Worm (Caenorhabditis elegans) whole organism, L3 larva: ENCODE results near the gene dtmk-1.
A peak's percentile ranks its signal among the peaks of the same experiment; 100 is the strongest.

Experiments
- R02D3.7 ChIP-seq: fragments of 150-350 bp; optimal IDR thresholded peaks from 2 replicates; lab custom pipeline; 2014; ENCODE audit warnings: missing biosample characterization, missing genetic modification characterization
- ZK546.5 ChIP-seq: sonication (generic microtip); optimal IDR thresholded peaks from 2 replicates; lab custom pipeline; 2017; ENCODE audit warnings: missing biosample characterization, missing genetic modification characterization
- aly-2 ChIP-seq: fragments of 150-350 bp; optimal IDR thresholded peaks from 2 replicates; lab custom pipeline; 2014; ENCODE audit warnings: missing biosample characterization, missing genetic modification characterization
- ama-1 ChIP-seq: fragments of 150-350 bp; optimal IDR thresholded peaks from 2 replicates; lab custom pipeline; 2018
- ceh-16 ChIP-seq: sonication (generic microtip); optimal IDR thresholded peaks from 2 replicates; lab custom pipeline; 2017; ENCODE audit warnings: missing biosample characterization, missing genetic modification characterization
- ceh-28 ChIP-seq: fragments of 150-350 bp; optimal IDR thresholded peaks from 2 replicates; lab custom pipeline; 2014; ENCODE audit warnings: missing biosample characterization, missing genetic modification reagents, missing genetic modification characterization
- ceh-82 ChIP-seq: fragments of 150-350 bp; optimal IDR thresholded peaks from 2 replicates; lab custom pipeline; 2014; ENCODE audit warnings: missing biosample characterization, missing genetic modification characterization
- ceh-9 ChIP-seq: sonication (generic microtip); optimal IDR thresholded peaks from 2 replicates; lab custom pipeline; 2018; ENCODE audit warnings: missing biosample characterization, missing genetic modification characterization
- egl-27 ChIP-seq: sonication (generic microtip); optimal IDR thresholded peaks from 4 replicates; lab custom pipeline; 2017; ENCODE audit warnings: missing biosample characterization, missing genetic modification reagents, missing genetic modification characterization
- elt-1 ChIP-seq: fragments of 150-350 bp; optimal IDR thresholded peaks from 2 replicates; lab custom pipeline; 2014; ENCODE audit warnings: missing biosample characterization, missing genetic modification characterization
- elt-2 ChIP-seq: sonication (generic microtip); optimal IDR thresholded peaks from 2 replicates; lab custom pipeline; 2016; ENCODE audit warnings: missing genetic modification reagents, mild to moderate bottlenecking, missing genetic modification characterization, missing compliant biosample characterization
- elt-3 ChIP-seq, 3 experiments: fragments of 150-350 bp in 1 of 3; sonication (generic microtip) in 2 of 3; optimal IDR thresholded peaks; 2 replicates in 2 of 3; 4 replicates in 1 of 3; lab custom pipeline; 2014 to 2017; ENCODE audit warnings: missing biosample characterization in 3 of 3, missing genetic modification characterization in 3 of 3
- eor-1 ChIP-seq, 2 experiments: fragments of 150-350 bp; optimal IDR thresholded peaks; 2 replicates each; lab custom pipeline; 2014 to 2018; ENCODE audit warnings: missing biosample characterization in 2 of 2, missing genetic modification characterization in 2 of 2
- fkh-10 ChIP-seq: sonication (generic microtip); optimal IDR thresholded peaks from 2 replicates; lab custom pipeline; 2017; ENCODE audit warnings: missing biosample characterization, missing genetic modification reagents, missing genetic modification characterization
- fkh-2 ChIP-seq: fragments of 150-350 bp; optimal IDR thresholded peaks from 2 replicates; lab custom pipeline; 2014; ENCODE audit warnings: missing biosample characterization, missing genetic modification reagents, missing genetic modification characterization
- hmg-11 ChIP-seq: sonication (generic microtip); optimal IDR thresholded peaks from 2 replicates; lab custom pipeline; 2016; ENCODE audit warnings: missing genetic modification characterization, missing compliant biosample characterization
- jun-1 ChIP-seq: fragments of 150-350 bp; optimal IDR thresholded peaks from 2 replicates; lab custom pipeline; 2014; ENCODE audit warnings: missing biosample characterization, missing genetic modification reagents, missing genetic modification characterization
- lin-15B ChIP-seq: fragments of 150-350 bp; optimal IDR thresholded peaks from 2 replicates; lab custom pipeline; 2014; ENCODE audit warnings: missing biosample characterization, missing genetic modification characterization
- lin-39 ChIP-seq: fragments of 150-350 bp; optimal IDR thresholded peaks from 2 replicates; lab custom pipeline; 2018; ENCODE audit warnings: missing biosample characterization, missing genetic modification reagents, missing genetic modification characterization
- lsy-12 ChIP-seq: sonication (generic microtip); optimal IDR thresholded peaks from 2 replicates; lab custom pipeline; 2016; ENCODE audit warnings: mild to moderate bottlenecking, missing genetic modification characterization, missing compliant biosample characterization
- mdl-1 ChIP-seq: fragments of 150-350 bp; optimal IDR thresholded peaks from 2 replicates; lab custom pipeline; 2014; ENCODE audit warnings: missing biosample characterization, missing genetic modification characterization
- nfya-1 ChIP-seq: sonication (generic microtip); optimal IDR thresholded peaks from 2 replicates; lab custom pipeline; 2017; ENCODE audit warnings: missing genetic modification characterization, mild to moderate bottlenecking, missing compliant biosample characterization, antibody characterized with exemption, moderate library complexity; ENCODE audit not compliant: insufficient read depth
- nhr-12 ChIP-seq: fragments of 150-350 bp; optimal IDR thresholded peaks from 2 replicates; lab custom pipeline; 2014; ENCODE audit warnings: missing biosample characterization, missing genetic modification characterization
- nhr-23 ChIP-seq: fragments of 150-350 bp; optimal IDR thresholded peaks from 2 replicates; lab custom pipeline; 2014; ENCODE audit warnings: missing biosample characterization, missing genetic modification reagents, missing genetic modification characterization
- nhr-25 ChIP-seq: sonication (generic microtip); optimal IDR thresholded peaks from 2 replicates; lab custom pipeline; 2017; ENCODE audit warnings: missing biosample characterization, missing genetic modification characterization
- nhr-28 ChIP-seq: fragments of 150-350 bp; optimal IDR thresholded peaks from 2 replicates; lab custom pipeline; 2014; ENCODE audit warnings: missing biosample characterization, missing genetic modification characterization
- nhr-43 ChIP-seq: sonication (generic microtip); optimal IDR thresholded peaks from 2 replicates; lab custom pipeline; 2016; ENCODE audit warnings: mild to moderate bottlenecking, missing genetic modification characterization, missing compliant biosample characterization; ENCODE audit not compliant: poor library complexity, severe bottlenecking
- nhr-67 ChIP-seq: fragments of 150-350 bp; optimal IDR thresholded peaks from 2 replicates; lab custom pipeline; 2014; ENCODE audit warnings: missing biosample characterization, missing genetic modification characterization
- nhr-76 ChIP-seq: fragments of 150-350 bp; sonication (generic microtip); optimal IDR thresholded peaks from 5 replicates; lab custom pipeline; 2014; ENCODE audit warnings: missing biosample characterization, missing genetic modification characterization
- nhr-77 ChIP-seq: fragments of 150-350 bp; optimal IDR thresholded peaks from 2 replicates; lab custom pipeline; 2014; ENCODE audit warnings: missing biosample characterization, missing genetic modification characterization
- pha-4 ChIP-seq: fragments of 150-350 bp; optimal IDR thresholded peaks from 2 replicates; lab custom pipeline; 2014; ENCODE audit warnings: missing biosample characterization, missing genetic modification reagents, missing genetic modification characterization
- pqm-1 ChIP-seq: fragments of 150-350 bp; optimal IDR thresholded peaks from 2 replicates; lab custom pipeline; 2017; ENCODE audit warnings: missing biosample characterization, missing genetic modification characterization, inconsistent platforms
- sea-2 ChIP-seq: fragments of 150-350 bp; sonication (generic microtip); optimal IDR thresholded peaks from 4 replicates; lab custom pipeline; 2014; ENCODE audit warnings: missing biosample characterization, missing genetic modification reagents, missing genetic modification characterization
- skn-1 ChIP-seq: fragments of 150-350 bp; optimal IDR thresholded peaks from 2 replicates; lab custom pipeline; 2014; ENCODE audit warnings: missing biosample characterization, missing genetic modification characterization
- snpc-4 ChIP-seq: fragments of 150-350 bp; optimal IDR thresholded peaks from 2 replicates; lab custom pipeline; 2014; ENCODE audit warnings: missing biosample characterization, missing genetic modification characterization
- tbx-2 ChIP-seq: sonication (generic microtip); optimal IDR thresholded peaks from 2 replicates; lab custom pipeline; 2016; ENCODE audit warnings: mild to moderate bottlenecking, missing genetic modification characterization, missing compliant biosample characterization
- unc-62 ChIP-seq: fragments of 150-350 bp; sonication (generic microtip); optimal IDR thresholded peaks from 4 replicates; lab custom pipeline; 2014; ENCODE audit warnings: missing biosample characterization, missing genetic modification reagents, missing genetic modification characterization
- zag-1 ChIP-seq: fragments of 150-350 bp; optimal IDR thresholded peaks from 2 replicates; lab custom pipeline; 2014; ENCODE audit warnings: missing biosample characterization, missing genetic modification characterization
- ztf-4 ChIP-seq: fragments of 150-350 bp; optimal IDR thresholded peaks from 2 replicates; lab custom pipeline; 2014; ENCODE audit warnings: missing biosample characterization, missing genetic modification characterization

Gene dtmk-1

DNA sequence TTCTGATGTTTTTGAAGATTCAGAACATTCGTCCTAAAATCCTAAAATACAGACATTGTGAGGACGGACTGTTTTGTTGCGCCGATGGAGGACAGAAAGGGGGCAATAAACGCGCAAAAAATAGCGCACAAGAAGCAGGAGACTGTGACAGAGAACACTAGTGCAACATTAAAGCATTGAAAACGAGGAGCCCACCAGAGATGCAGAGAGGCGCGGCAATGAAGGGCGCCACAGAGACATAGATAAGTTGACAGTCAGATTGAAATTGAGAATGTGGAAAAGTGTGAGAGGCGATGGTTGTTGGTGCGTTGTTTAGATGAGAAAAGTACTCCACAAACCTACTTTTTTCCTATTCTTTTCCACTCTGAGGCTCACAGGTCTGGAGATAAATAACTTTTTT lies 8.1 kb upstream of the dtmk-1 start, which contains the start of gene aakg-5 (continued):
- TF ChIP-seq lin-15B (tag; lab: Kevin White, UChicago) = peak; percentile 63
- no peak for TF ChIP-seq eor-1 (tag; optimal IDR thresholded peaks at IDR 0.05; lab: Kevin White, UChicago)
- peak; percentile 89 for TF ChIP-seq nhr-25 (tag; lab: Kevin White, UChicago)
- TF ChIP-seq sea-2 (GFP tag; lab: Kevin White, UChicago) = no peak
- no peak for TF ChIP-seq nhr-77 (tag; lab: Kevin White, UChicago)
- TF ChIP-seq fkh-10 = no peak
- no peak for TF ChIP-seq fkh-2

DNA sequence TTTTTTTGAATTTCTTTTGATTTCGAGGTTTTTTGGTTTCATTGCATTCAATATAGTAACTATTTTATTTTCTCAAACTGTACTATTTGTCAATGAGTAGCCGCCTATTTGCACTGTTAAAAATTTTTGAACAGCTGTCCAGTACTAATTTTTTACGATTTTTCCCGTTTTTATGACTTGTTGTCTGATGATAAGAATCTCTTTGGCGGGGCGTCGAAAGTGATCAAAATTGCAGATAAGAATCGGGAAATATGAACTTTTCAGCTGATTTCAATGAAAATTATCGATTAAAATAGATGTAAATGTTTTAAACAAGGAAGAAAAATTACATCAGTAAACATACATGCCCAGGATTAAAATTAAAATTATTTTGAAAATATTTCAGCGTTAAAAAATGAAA lies 7.3 kb upstream of the dtmk-1 start:
- TF ChIP-seq lsy-12 (tag; lab: Kevin White, UChicago) = no peak
- no peak for TF ChIP-seq mdl-1 (tag; lab: Kevin White, UChicago)
- TF ChIP-seq pha-4 (tag; lab: Kevin White, UChicago) = peak; percentile 43
- TF ChIP-seq ceh-82 (tag; lab: Kevin White, UChicago) = no peak
- TF ChIP-seq nfya-1 (tag; lab: Kevin White, UChicago) = no peak
- TF ChIP-seq R02D3.7 (tag; lab: Kevin White, UChicago) = no peak
- no peak for TF ChIP-seq elt-3 (tag; optimal IDR thresholded peaks at IDR 0.05; lab: Kevin White, UChicago)
- TF ChIP-seq ceh-28 (tag; lab: Kevin White, UChicago) = peak; percentile 48
- no peak for TF ChIP-seq tbx-2
- no peak for TF ChIP-seq nhr-76 (tag; lab: Kevin White, UChicago)
- no peak for TF ChIP-seq egl-27 (tag; lab: Kevin White, UChicago)
- peak; percentile 80 for TF ChIP-seq elt-1
- no peak for TF ChIP-seq jun-1 (tag; lab: Kevin White, UChicago)
- no peak for TF ChIP-seq fkh-10
- no peak for TF ChIP-seq skn-1 (tag; lab: Kevin White, UChicago)
- TF ChIP-seq pqm-1 (tag; lab: Kevin White, UChicago) = peak; percentile 82
- no peak for TF ChIP-seq zag-1
- TF ChIP-seq elt-2 (tag; lab: Kevin White, UChicago) = peak; percentile 89

DNA sequence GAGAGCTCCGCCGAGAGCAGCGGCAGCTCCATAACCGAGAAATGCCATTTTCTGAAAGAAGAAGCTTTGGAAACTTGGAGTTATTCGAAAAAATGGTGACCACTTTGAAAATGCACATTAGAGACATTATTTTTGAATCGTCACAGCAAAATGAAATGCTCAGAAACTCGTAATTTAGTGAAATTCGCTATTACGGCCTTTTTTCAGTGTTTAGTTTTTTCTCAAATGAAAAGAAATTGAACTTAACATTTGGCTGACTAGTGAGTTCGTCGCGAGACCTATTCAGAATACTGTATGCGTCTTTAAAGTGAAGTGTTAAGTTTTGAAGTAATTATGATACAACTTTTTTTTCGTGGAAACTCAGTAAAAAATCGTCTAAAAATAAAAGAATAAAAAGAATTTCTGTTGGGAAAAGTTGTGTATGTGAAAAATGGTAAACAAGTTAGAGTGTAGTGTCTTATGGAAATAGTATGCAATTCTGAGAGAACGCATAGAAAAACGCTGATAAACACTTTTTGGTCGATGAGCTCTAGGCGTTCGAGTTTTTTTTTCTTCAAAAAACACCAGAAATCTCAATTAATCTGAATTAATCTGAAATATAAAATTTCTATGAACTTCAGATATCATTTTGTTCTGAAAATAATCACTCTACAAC lies 3.7 kb upstream of the dtmk-1 start, which contains the start of gene R53.5:
R53.5 (minus strand) TSS at position 51 of the 655 bp plus-strand sequence.
- TF ChIP-seq elt-2 (tag; lab: Kevin White, UChicago) (peak; percentile 27), snpc-4 (no peak), unc-62 (GFP tag; lab: Kevin White, UChicago) (no peak), pha-4 (tag; lab: Kevin White, UChicago) (peak; percentile 83), pqm-1 (tag; lab: Kevin White, UChicago) (peak; percentile 61), nhr-28 (tag; lab: Kevin White, UChicago) (no peak)

DNA sequence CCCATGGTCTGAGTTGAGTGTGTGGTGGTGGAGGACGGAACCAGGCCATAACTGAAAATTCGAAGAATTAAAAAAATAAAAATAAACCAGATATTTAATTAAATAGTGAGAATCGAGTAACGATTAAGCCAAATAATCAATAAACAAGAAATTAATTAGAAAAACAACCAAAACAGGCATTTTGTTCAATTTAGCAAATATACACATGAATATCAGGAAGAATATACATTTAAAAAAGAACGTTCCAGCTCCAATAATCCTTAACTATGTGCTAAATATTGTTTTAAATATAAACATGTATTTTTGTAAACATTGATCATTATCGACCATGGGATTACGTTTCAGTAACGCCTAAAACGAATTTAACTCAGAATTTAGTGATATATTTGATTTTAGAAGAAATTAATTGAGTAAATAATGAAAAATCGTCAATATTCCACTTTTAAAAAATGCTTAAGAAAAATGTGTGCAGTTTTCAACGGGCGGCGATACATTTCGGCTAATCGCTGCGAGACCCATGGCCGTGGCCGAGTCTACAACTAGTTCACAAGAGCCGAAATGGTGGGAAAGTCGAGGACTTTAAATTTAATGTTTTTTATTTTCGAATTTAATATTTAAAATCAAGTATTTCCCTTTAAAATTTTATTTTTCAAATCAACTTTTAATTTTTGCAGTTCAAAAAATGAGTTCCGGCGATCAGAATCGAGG lies 1.3 kb upstream of the dtmk-1 start, which contains the start of the genes R53.4 and psf-1:
R53.4 (minus strand) TSS at position 51 of the 708 bp plus-strand sequence.
psf-1 (plus strand) TSS at position 675 of the 708 bp plus-strand sequence.
- no peak for TF ChIP-seq ama-1 (lab: Kevin White, UChicago)
- no peak for TF ChIP-seq unc-62 (GFP tag; lab: Kevin White, UChicago)
- peak; percentile 49 for TF ChIP-seq pqm-1 (tag; lab: Kevin White, UChicago)
- TF ChIP-seq hmg-11 (tag; lab: Kevin White, UChicago) = peak; percentile 57
- TF ChIP-seq R02D3.7 (tag; lab: Kevin White, UChicago) = peak; percentile 2
- TF ChIP-seq nhr-67 (tag; lab: Kevin White, UChicago) = no peak
- peak; percentile 90 for TF ChIP-seq lin-15B (tag; lab: Kevin White, UChicago)
- TF ChIP-seq pha-4 (tag; lab: Kevin White, UChicago) = peak; percentile 85
- TF ChIP-seq jun-1 (tag; lab: Kevin White, UChicago) = peak; percentile 26
- TF ChIP-seq ceh-9 = no peak
- peak; percentile 56 for TF ChIP-seq nhr-43 (tag; lab: Kevin White, UChicago)
- peak; percentile 7 for TF ChIP-seq snpc-4
- TF ChIP-seq fkh-2 = no peak
- peak; percentile 30 for TF ChIP-seq elt-2 (tag; lab: Kevin White, UChicago)
- peak; percentile 56 for TF ChIP-seq lin-39 (tag; lab: Kevin White, UChicago)
- TF ChIP-seq elt-1 = no peak
- peak; percentile 84 for TF ChIP-seq nhr-23
- TF ChIP-seq lsy-12 (tag; lab: Kevin White, UChicago) = no peak
- TF ChIP-seq zag-1 = no peak
- TF ChIP-seq nhr-12 = no peak
- TF ChIP-seq nfya-1 (tag; lab: Kevin White, UChicago) = peak; percentile 86
- TF ChIP-seq ztf-4 = no peak
- peak; percentile 49 for TF ChIP-seq nhr-25 (tag; lab: Kevin White, UChicago)
- no peak for TF ChIP-seq fkh-10
- no peak for TF ChIP-seq aly-2 (tag; lab: Kevin White, UChicago)
- TF ChIP-seq ZK546.5 = no peak
- no peak for TF ChIP-seq ceh-16 (tag; lab: Kevin White, UChicago)
- TF ChIP-seq elt-3 (tag; optimal IDR thresholded peaks at IDR 0.05; lab: Kevin White, UChicago) = no peak
- TF ChIP-seq, all 47 proteins: peak for 13
